Worm (Caenorhabditis elegans): ENCODE measurements around the gene F33G12.3.

F33G12.3 gene

DNA sequence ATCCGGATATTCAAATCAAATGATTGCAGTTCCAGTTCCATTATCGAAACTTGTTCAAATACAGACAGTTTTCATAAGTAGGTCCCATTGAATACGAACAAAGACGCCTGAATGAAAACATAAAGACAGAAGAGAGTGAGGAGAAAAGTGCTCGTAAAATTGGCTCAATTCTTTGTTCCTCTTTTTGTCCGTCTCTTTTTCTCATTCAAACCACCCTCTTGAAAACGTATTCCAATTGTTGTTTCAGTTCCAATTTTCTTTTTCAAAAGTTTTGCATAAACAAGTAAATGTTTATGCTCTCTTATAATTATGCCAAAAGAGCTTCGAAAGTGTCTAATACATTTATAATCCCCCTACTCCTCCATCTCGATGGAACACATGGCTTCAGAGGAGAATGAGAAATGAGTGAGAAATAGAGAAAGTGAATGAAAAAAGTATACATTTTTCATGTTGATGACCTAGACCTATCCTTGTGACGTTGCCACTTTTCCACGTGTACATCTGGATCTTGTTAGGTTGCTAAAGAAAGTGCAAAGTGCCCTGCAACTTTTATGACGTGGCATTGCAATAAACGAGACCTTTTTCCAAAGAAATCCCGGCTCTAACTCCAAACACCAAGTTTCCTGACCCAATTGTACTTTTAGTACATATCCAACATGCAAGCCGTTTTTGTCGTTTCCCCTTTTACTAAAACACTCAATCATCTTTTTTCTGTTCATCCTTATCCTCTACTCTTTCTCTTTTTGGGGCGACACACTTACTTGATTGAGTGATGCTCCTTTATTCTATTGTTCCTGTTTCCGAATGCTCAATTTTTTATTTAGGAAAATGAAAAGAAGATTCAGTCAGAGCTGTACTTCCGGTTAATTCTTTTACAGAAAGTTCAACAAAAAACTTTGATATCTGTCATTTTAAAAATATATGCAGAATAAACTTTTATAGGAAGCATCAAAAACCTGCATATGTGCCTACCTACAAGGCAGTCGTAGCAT, 12.7 kb upstream of the F33G12.3 start:
- TF ChIP-seq ets-5 (GFP tag; IDR thresholded peaks at IDR 0.05) (no peak), tlp-1 (tag; optimal IDR thresholded peaks at IDR 0.05) (no peak), lin-14 (GFP tag; optimal IDR thresholded peaks at IDR 0.05) (peak; percentile 58), fkh-10 (GFP tag; optimal IDR thresholded peaks at IDR 0.05) (peak; percentile 87)

DNA sequence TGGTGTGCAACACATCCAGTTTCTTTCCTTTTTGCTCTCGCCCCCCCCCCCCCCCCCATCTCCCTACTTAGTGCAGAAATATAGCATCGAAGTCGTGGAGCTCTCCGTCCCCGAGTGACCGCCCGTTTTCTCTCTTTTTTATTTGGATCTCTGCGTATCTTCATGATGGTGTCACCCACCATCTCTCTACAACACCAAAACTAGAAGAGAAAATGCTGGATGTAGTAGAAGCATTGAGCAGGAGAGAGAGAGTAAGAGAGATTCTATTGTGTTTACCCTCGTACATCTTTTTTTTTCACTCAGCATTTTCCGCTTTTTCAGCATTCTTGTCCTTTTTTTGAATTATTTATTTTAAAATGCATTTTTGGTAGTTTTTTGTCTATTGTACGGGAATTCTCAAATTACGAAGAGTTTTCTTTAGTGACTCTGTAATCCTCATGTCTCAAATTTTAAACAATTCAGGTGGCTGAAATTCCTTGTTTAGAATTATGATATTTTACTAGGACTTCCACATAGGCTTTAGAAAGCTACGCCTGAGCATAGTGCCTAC, 8.6 kb upstream of the F33G12.3 start:
- no peak for TF ChIP-seq blmp-1 (tag; optimal IDR thresholded peaks at IDR 0.05)
- no peak for TF ChIP-seq nhr-47 (tag; optimal IDR thresholded peaks at IDR 0.05)
- no peak for TF ChIP-seq unc-98 (GFP tag; IDR thresholded peaks at IDR 0.05)
- peak; percentile 78 for TF ChIP-seq lin-14 (GFP tag; optimal IDR thresholded peaks at IDR 0.05)
- no peak for TF ChIP-seq aly-2 (tag; optimal IDR thresholded peaks at IDR 0.05)
- peak in 1 of 3 experiments; percentile 47 for TF ChIP-seq ceh-82 (tag; optimal IDR thresholded peaks at IDR 0.05)
- TF ChIP-seq dpl-1 (GFP tag; optimal IDR thresholded peaks at IDR 0.05): no peak
- TF ChIP-seq lin-13 (GFP tag; optimal IDR thresholded peaks at IDR 0.05): no peak
- TF ChIP-seq ceh-63 (GFP tag; optimal IDR thresholded peaks at IDR 0.05): no peak
- no peak for TF ChIP-seq nhr-90 (tag; optimal IDR thresholded peaks at IDR 0.05; ENCODE audit: poor library complexity)
- TF ChIP-seq efl-1 (optimal IDR thresholded peaks at IDR 0.05): no peak
- peak in 1 of 2 experiments; percentile 62 for TF ChIP-seq efl-1 (GFP tag; optimal IDR thresholded peaks at IDR 0.05 in 1 of 2)
- no peak for TF ChIP-seq unc-30 (tag; optimal IDR thresholded peaks at IDR 0.05)
- no peak for TF ChIP-seq nhr-237 (tag; optimal IDR thresholded peaks at IDR 0.05)
- no peak for TF ChIP-seq pag-3 (tag; optimal IDR thresholded peaks at IDR 0.05; ENCODE audit: borderline replicate concordance, insufficient read depth)
- no peak for TF ChIP-seq snpc-4 (tag; optimal IDR thresholded peaks at IDR 0.05)
- no peak for TF ChIP-seq F16B12.6 (tag; optimal IDR thresholded peaks at IDR 0.05)
- no peak for TF ChIP-seq C34B4.2 (tag; optimal IDR thresholded peaks at IDR 0.05)
- peak; percentile 63 for TF ChIP-seq fkh-10 (GFP tag; optimal IDR thresholded peaks at IDR 0.05)
- TF ChIP-seq zag-1 (tag; optimal IDR thresholded peaks at IDR 0.05): no peak
- TF ChIP-seq ama-1 (optimal IDR thresholded peaks at IDR 0.05): no peak
- no peak for TF ChIP-seq nhr-20 (tag; optimal IDR thresholded peaks at IDR 0.05)
- no peak for TF ChIP-seq irx-1 (tag; optimal IDR thresholded peaks at IDR 0.05)
- no peak for TF ChIP-seq ceh-90 (tag; optimal IDR thresholded peaks at IDR 0.05)
- no peak for TF ChIP-seq tlp-1 (tag; optimal IDR thresholded peaks at IDR 0.05)
- TF ChIP-seq sox-4 (tag; optimal IDR thresholded peaks at IDR 0.05): no peak
- TF ChIP-seq Y116A8C.19 (tag; optimal IDR thresholded peaks at IDR 0.05; ENCODE audit: borderline replicate concordance): no peak
- TF ChIP-seq xbp-1 (tag; optimal IDR thresholded peaks at IDR 0.05): no peak
- TF ChIP-seq lin-39 (tag; optimal IDR thresholded peaks at IDR 0.05): no peak
- TF ChIP-seq lin-15B (tag; optimal IDR thresholded peaks at IDR 0.05): no peak
- TF ChIP-seq mdl-1 (tag; optimal IDR thresholded peaks at IDR 0.05): no peak
- no peak; the same call in 1 of the 2 replicates for TF ChIP-seq isw-1 (GFP tag; IDR thresholded peaks at IDR 0.05)
- no peak for TF ChIP-seq hlh-4 (tag; optimal IDR thresholded peaks at IDR 0.05)
- peak; percentile 57 for TF ChIP-seq unc-86 (tag; optimal IDR thresholded peaks at IDR 0.05)
- no peak for TF ChIP-seq aha-1 (tag; optimal IDR thresholded peaks at IDR 0.05)
- no peak for TF ChIP-seq nhr-28 (tag; optimal IDR thresholded peaks at IDR 0.05)
- TF ChIP-seq jun-1 (tag; optimal IDR thresholded peaks at IDR 0.05): no peak
- no peak for TF ChIP-seq ces-1 (GFP tag; optimal IDR thresholded peaks at IDR 0.05)
- no peak for TF ChIP-seq vab-15 (tag; optimal IDR thresholded peaks at IDR 0.05)
- TF ChIP-seq nhr-84 (tag; optimal IDR thresholded peaks at IDR 0.05): no peak
- no peak for TF ChIP-seq egl-27 (tag; optimal IDR thresholded peaks at IDR 0.05)
- no peak for TF ChIP-seq ztf-11 (tag; optimal IDR thresholded peaks at IDR 0.05)
- peak in 1 of 2 experiments; percentile 28 for TF ChIP-seq lsy-2 (tag; optimal IDR thresholded peaks at IDR 0.05)
- TF ChIP-seq pqm-1 (tag; optimal IDR thresholded peaks at IDR 0.05): no peak
- TF ChIP-seq fkh-8 (tag; optimal IDR thresholded peaks at IDR 0.05): peak; percentile 36
- peak; percentile 8 for TF ChIP-seq mep-1 (tag; optimal IDR thresholded peaks at IDR 0.05)
- TF ChIP-seq mef-2 (tag; optimal IDR thresholded peaks at IDR 0.05): no peak
- TF ChIP-seq nhr-71 (tag; optimal IDR thresholded peaks at IDR 0.05): peak; percentile 14

Data from whole organism, L1 larva.